Worm (Caenorhabditis elegans) whole organism, mixed stage, embryonic: ENCODE data around the gene math-33.

Experiments
- M03D4.4 ChIP-seq: sonication (generic microtip); optimal IDR thresholded peaks from 2 replicates; lab custom pipeline; 2017; ENCODE audit warnings: mild to moderate bottlenecking, missing genetic modification characterization, missing compliant biosample characterization
- bed-3 ChIP-seq: fragments of 200-800 bp; sonication (Bioruptor generic); optimal IDR thresholded peaks from 3 replicates; lab custom pipeline; 2018; ENCODE audit warnings: mild to moderate bottlenecking, missing genetic modification characterization, moderate library complexity, missing compliant biosample characterization
- blmp-1 ChIP-seq: fragments of 150-350 bp; optimal IDR thresholded peaks from 2 replicates; lab custom pipeline; 2014; ENCODE audit warnings: missing biosample characterization, missing genetic modification characterization
- ceh-39 ChIP-seq: fragments of 150-350 bp; optimal IDR thresholded peaks from 2 replicates; lab custom pipeline; 2014; ENCODE audit warnings: missing biosample characterization, missing genetic modification characterization
- ceh-43 ChIP-seq: fragments of 200-800 bp; sonication (Bioruptor generic); optimal IDR thresholded peaks from 2 replicates; lab custom pipeline; 2018; ENCODE audit warnings: mild to moderate bottlenecking, missing genetic modification characterization, moderate library complexity, missing compliant biosample characterization
- ceh-83 ChIP-seq: fragments of 200-800 bp; sonication (Bioruptor generic); optimal IDR thresholded peaks from 2 replicates; lab custom pipeline; 2018; ENCODE audit warnings: mild to moderate bottlenecking, missing genetic modification characterization, missing compliant biosample characterization
- cnd-1 ChIP-seq: fragments of 200-800 bp; sonication (Bioruptor generic); optimal IDR thresholded peaks from 2 replicates; lab custom pipeline; 2018; ENCODE audit warnings: mild to moderate bottlenecking, missing genetic modification characterization, missing compliant biosample characterization
- drap-1 ChIP-seq: fragments of 200-800 bp; sonication (Bioruptor generic); optimal IDR thresholded peaks from 3 replicates; lab custom pipeline; 2018; ENCODE audit warnings: mild to moderate bottlenecking, missing genetic modification characterization, missing compliant biosample characterization
- elt-3 ChIP-seq: fragments of 150-350 bp; optimal IDR thresholded peaks from 2 replicates; lab custom pipeline; 2014; ENCODE audit warnings: missing biosample characterization, missing genetic modification characterization
- ham-2 ChIP-seq: fragments of 200-800 bp; sonication (Bioruptor generic); optimal IDR thresholded peaks from 2 replicates; lab custom pipeline; 2018; ENCODE audit warnings: mild to moderate bottlenecking, missing genetic modification characterization, missing compliant biosample characterization
- hlh-1 ChIP-seq: fragments of 150-350 bp; optimal IDR thresholded peaks from 2 replicates; lab custom pipeline; 2014; ENCODE audit warnings: missing biosample characterization, missing genetic modification reagents, missing genetic modification characterization
- lin-13 ChIP-seq: fragments of 150-350 bp; optimal IDR thresholded peaks from 2 replicates; lab custom pipeline; 2014; ENCODE audit warnings: missing biosample characterization, missing genetic modification characterization
- lin-32 ChIP-seq: fragments of 200-800 bp; sonication (Bioruptor generic); optimal IDR thresholded peaks from 2 replicates; lab custom pipeline; 2018; ENCODE audit warnings: mild to moderate bottlenecking, missing genetic modification characterization, missing compliant biosample characterization
- lsy-2 ChIP-seq: fragments of 150-350 bp; optimal IDR thresholded peaks from 2 replicates; lab custom pipeline; 2014; ENCODE audit warnings: missing biosample characterization, missing genetic modification characterization
- mab-5 ChIP-seq: fragments of 150-350 bp; optimal IDR thresholded peaks from 2 replicates; lab custom pipeline; 2014; ENCODE audit warnings: missing biosample characterization, missing genetic modification characterization
- mls-2 ChIP-seq: sonication (generic microtip); optimal IDR thresholded peaks from 2 replicates; lab custom pipeline; 2016; ENCODE audit warnings: mild to moderate bottlenecking, missing genetic modification characterization, moderate library complexity, missing compliant biosample characterization
- nhr-12 ChIP-seq: fragments of 150-350 bp; optimal IDR thresholded peaks from 2 replicates; lab custom pipeline; 2014; ENCODE audit warnings: missing biosample characterization, missing genetic modification characterization
- nhr-2 ChIP-seq: fragments of 150-350 bp; optimal IDR thresholded peaks from 2 replicates; lab custom pipeline; 2014; ENCODE audit warnings: missing biosample characterization, missing genetic modification characterization
- nhr-237 ChIP-seq: fragments of 150-350 bp; optimal IDR thresholded peaks from 2 replicates; lab custom pipeline; 2014; ENCODE audit warnings: missing biosample characterization, missing genetic modification characterization
- nhr-28 ChIP-seq: fragments of 150-350 bp; optimal IDR thresholded peaks from 2 replicates; lab custom pipeline; 2014; ENCODE audit warnings: missing biosample characterization, missing genetic modification characterization
- pha-4 ChIP-seq: fragments of 150-350 bp; optimal IDR thresholded peaks from 2 replicates; lab custom pipeline; 2018; ENCODE audit warnings: missing biosample characterization, missing genetic modification reagents, missing genetic modification characterization
- snpc-4 ChIP-seq: fragments of 150-350 bp; optimal IDR thresholded peaks from 2 replicates; lab custom pipeline; 2014; ENCODE audit warnings: missing biosample characterization, missing genetic modification characterization
- sptf-1 ChIP-seq: sonication (generic microtip); optimal IDR thresholded peaks from 2 replicates; lab custom pipeline; 2017; ENCODE audit warnings: mild to moderate bottlenecking, missing genetic modification characterization, moderate library complexity, missing compliant biosample characterization
- tbx-8 ChIP-seq: fragments of 200-800 bp; sonication (Bioruptor generic); optimal IDR thresholded peaks from 2 replicates; lab custom pipeline; 2018; ENCODE audit warnings: mild to moderate bottlenecking, missing genetic modification characterization, moderate library complexity, missing compliant biosample characterization
- unc-120 ChIP-seq: sonication (generic microtip); optimal IDR thresholded peaks from 2 replicates; lab custom pipeline; 2017; ENCODE audit warnings: missing genetic modification characterization, missing compliant biosample characterization; ENCODE audit not compliant: poor library complexity, severe bottlenecking
- unc-62 ChIP-seq: fragments of 150-350 bp; optimal IDR thresholded peaks from 2 replicates; lab custom pipeline; 2014; ENCODE audit warnings: missing biosample characterization, missing genetic modification reagents, missing genetic modification characterization
- zip-8 ChIP-seq: fragments of 150-350 bp; optimal IDR thresholded peaks from 2 replicates; lab custom pipeline; 2014; ENCODE audit warnings: missing biosample characterization, missing genetic modification characterization
- ztf-11 ChIP-seq: fragments of 150-350 bp; optimal IDR thresholded peaks from 2 replicates; lab custom pipeline; 2014; ENCODE audit warnings: missing biosample characterization, missing genetic modification characterization

Gene math-33

DNA sequence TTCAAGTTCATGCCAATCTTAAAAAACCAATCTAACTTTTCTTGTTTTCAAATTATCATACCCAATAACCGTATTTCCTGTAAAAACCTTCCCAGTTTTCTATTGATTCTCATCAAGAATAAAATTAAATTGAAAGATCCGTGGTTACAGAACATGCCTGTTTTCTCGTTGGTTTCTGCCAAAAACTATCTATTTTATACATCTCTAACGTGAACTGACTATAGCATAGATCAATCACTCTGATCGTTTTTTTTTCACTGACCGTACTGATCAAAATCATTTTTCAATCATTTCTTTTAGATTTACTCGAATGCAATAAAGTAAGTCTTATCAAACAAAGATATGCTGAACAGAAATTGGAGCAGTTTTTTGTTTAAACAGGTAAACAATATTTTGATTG is 11.2 kb downstream of the math-33 start, which contains the start of gene C06H2.2:
C06H2.2 (plus strand) TSS at position 301 of the 400 bp plus-strand sequence.
- TF ChIP-seq nhr-12 (tag; lab: Kevin White, UChicago) (no peak), ceh-83 (GFP tag; lab: Kevin White, UChicago) (no peak), pha-4 (tag; lab: Kevin White, UChicago) (no peak), mab-5 (no peak), lin-13 (tag; lab: Kevin White, UChicago) (no peak), zip-8 (tag; lab: Kevin White, UChicago) (no peak), drap-1 (GFP tag; lab: Kevin White, UChicago) (no peak)

DNA sequence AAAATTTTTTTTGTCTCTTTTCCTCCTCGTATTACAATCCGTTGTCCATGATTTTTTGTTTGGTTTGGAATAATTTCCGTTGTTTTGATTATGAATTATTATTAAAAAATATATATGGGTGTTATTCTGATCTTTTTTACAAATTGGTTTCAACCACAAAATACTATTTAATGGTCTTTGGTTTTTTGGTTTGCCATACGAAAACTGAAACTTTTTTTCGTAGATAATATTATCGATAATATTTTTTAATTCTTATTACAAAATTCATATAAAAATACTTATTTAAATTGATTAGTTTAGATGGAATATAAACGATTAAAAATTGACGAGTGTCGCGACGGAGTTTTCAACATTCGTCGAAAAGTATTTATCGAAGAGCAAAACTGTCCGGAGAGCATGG is 13.5 kb downstream of the math-33 start, which contains the start of gene jmjd-5:
jmjd-5 (plus strand) TSS at position 301 of the 400 bp plus-strand sequence.
- TF ChIP-seq lin-32 (GFP tag; lab: Kevin White, UChicago) (no peak), mab-5 (no peak), mls-2 (tag; lab: Kevin White, UChicago) (no peak), nhr-12 (tag; lab: Kevin White, UChicago) (no peak), bed-3 (GFP tag; lab: Kevin White, UChicago) (no peak), ham-2 (GFP tag; lab: Kevin White, UChicago) (no peak), ceh-39 (no peak), sptf-1 (tag; lab: Kevin White, UChicago) (no peak), lsy-2 (tag; lab: Kevin White, UChicago) (no peak), tbx-8 (GFP tag; lab: Kevin White, UChicago) (no peak)

DNA sequence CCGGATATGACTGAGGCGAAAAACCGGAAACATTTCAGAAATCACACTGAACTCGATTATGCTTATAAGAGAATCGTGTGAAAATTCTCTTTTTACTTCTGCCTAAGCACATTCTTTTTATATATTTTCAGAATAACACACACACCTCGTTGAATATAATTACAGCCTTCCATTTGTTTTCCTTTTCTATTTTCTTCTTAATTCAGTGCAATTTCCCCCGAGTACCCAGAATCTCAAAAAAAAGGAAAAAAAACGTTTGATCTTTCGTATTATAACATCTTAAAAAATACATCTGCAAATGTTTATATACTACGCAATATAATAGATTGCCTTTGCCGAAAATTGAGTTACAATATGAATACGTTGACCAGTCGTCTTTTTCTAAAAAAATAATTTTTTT is 18.1 kb downstream of the math-33 start:
- TF ChIP-seq lin-13 (tag; lab: Kevin White, UChicago): no peak
- no peak for TF ChIP-seq tbx-8 (GFP tag; lab: Kevin White, UChicago)
- TF ChIP-seq ham-2 (GFP tag; lab: Kevin White, UChicago): no peak
- TF ChIP-seq ztf-11 (tag; lab: Kevin White, UChicago): no peak
- TF ChIP-seq nhr-2 (tag; lab: Kevin White, UChicago): no peak
- no peak for TF ChIP-seq lsy-2 (tag; lab: Kevin White, UChicago)
- no peak for TF ChIP-seq mls-2 (tag; lab: Kevin White, UChicago)
- TF ChIP-seq ceh-39: no peak
- TF ChIP-seq M03D4.4 (tag; lab: Kevin White, UChicago): no peak
- TF ChIP-seq blmp-1 (tag; lab: Kevin White, UChicago): no peak
- TF ChIP-seq nhr-237 (tag; lab: Kevin White, UChicago): no peak
- TF ChIP-seq unc-62: no peak
- no peak for TF ChIP-seq sptf-1 (tag; lab: Kevin White, UChicago)

DNA sequence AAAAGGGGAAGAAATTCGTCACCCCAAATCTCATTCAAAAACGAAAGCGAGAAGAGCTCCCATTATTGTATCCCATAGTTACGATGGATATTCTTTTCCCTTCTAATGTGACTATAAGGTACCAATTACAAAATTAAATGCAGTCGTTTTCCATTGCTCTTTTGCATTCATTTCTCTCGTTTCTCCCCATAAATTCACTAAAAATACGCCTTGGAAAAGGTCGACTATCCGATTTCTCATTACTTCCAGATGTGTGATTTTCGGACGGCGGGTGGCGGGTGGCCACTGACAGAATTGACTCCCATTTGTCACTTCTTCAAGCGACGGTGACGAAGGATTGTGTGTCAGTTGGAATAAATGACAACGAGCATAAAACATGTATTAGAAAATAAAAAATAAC is 19.8 kb downstream of the math-33 start:
- TF ChIP-seq sptf-1 (tag; lab: Kevin White, UChicago) (no peak), hlh-1 (no peak), nhr-12 (tag; lab: Kevin White, UChicago) (no peak), zip-8 (tag; lab: Kevin White, UChicago) (no peak), cnd-1 (tag; lab: Kevin White, UChicago) (no peak), nhr-237 (tag; lab: Kevin White, UChicago) (no peak), drap-1 (GFP tag; lab: Kevin White, UChicago) (no peak)

DNA sequence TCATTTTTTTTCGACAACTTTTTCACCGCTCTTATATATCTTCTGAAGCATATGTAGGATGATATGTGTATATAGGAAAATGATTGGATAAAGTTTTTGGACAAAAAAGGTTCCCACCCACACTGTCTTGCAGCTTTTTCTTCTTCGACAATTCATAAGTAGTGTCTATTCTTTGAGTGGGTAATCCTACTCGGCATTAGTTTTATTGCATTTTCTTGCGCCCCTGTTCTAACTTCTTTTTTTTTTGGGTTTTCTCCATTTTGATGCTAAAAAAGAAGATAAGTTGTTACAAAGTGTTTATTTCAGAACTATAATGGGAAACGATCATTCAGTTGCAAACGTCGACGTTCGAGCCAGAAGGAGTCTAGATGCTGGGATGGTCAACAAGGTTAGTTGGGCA is 20.6 kb downstream of the math-33 start, which contains the start of gene glb-3:
glb-3 (plus strand) TSS at position 301 of the 400 bp plus-strand sequence.
- no peak for TF ChIP-seq ceh-83 (GFP tag; lab: Kevin White, UChicago)
- TF ChIP-seq mab-5: no peak
- no peak for TF ChIP-seq ceh-39
- no peak for TF ChIP-seq nhr-28 (tag; lab: Kevin White, UChicago)
- no peak for TF ChIP-seq snpc-4 (tag; lab: Kevin White, UChicago)
- no peak for TF ChIP-seq pha-4 (tag; lab: Kevin White, UChicago)
- no peak for TF ChIP-seq blmp-1 (tag; lab: Kevin White, UChicago)
- no peak for TF ChIP-seq ceh-43 (GFP tag; lab: Kevin White, UChicago)
- no peak for TF ChIP-seq cnd-1 (tag; lab: Kevin White, UChicago)
- no peak for TF ChIP-seq tbx-8 (GFP tag; lab: Kevin White, UChicago)
- TF ChIP-seq elt-3 (tag; lab: Kevin White, UChicago): no peak
- TF ChIP-seq drap-1 (GFP tag; lab: Kevin White, UChicago): no peak
- TF ChIP-seq nhr-2 (tag; lab: Kevin White, UChicago): no peak
- no peak for TF ChIP-seq lsy-2 (tag; lab: Kevin White, UChicago)
- no peak for TF ChIP-seq bed-3 (GFP tag; lab: Kevin White, UChicago)
- TF ChIP-seq zip-8 (tag; lab: Kevin White, UChicago): no peak
- TF ChIP-seq, all 35 proteins: peak for 0

DNA sequence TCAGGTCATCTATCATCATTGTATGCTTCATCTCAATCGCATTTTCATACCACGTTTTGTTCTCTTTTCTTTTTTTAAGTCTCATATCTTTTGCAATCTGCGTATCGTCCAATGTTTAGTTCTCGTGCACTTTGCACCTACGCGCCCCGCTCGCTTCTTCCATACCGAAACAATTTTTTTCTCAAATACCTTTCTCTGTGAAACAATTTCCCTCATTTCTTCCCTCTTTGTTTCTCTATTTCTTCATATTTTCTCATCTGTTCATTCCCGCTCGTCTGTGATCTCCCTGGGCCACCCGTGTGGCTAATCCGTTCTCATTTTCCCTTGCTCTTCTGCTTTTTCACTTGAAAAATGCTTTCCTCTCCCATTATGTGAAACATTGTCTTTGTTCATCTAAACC is 26.6 kb downstream of the math-33 start:
- TF ChIP-seq unc-120 (tag; lab: Kevin White, UChicago): peak; percentile 65
- peak; percentile 3 for TF ChIP-seq hlh-1
- TF ChIP-seq ceh-83 (GFP tag; lab: Kevin White, UChicago): no peak
